Worm (Caenorhabditis elegans) whole organism, early embryonic: ENCODE measurements around the gene bcl-7.

Experiments used
- B0310.2 ChIP-seq: sonication (generic microtip); optimal IDR thresholded peaks from 2 replicates; lab custom pipeline; 2016; ENCODE audit warnings: mild to moderate bottlenecking, missing genetic modification characterization, missing compliant biosample characterization
- F13C5.2 ChIP-seq: sonication (generic microtip); optimal IDR thresholded peaks from 2 replicates; lab custom pipeline; 2017; ENCODE audit warnings: mild to moderate bottlenecking, missing genetic modification characterization, inconsistent platforms, missing compliant biosample characterization
- aly-1 ChIP-seq: sonication (generic microtip); optimal IDR thresholded peaks from 2 replicates; lab custom pipeline; 2016; ENCODE audit warnings: missing genetic modification characterization, missing compliant biosample characterization
- ama-1 ChIP-seq: fragments of 150-350 bp; optimal IDR thresholded peaks from 2 replicates; lab custom pipeline; 2014
- ceh-13 ChIP-seq: fragments of 200-800 bp; sonication (Bioruptor generic); optimal IDR thresholded peaks from 2 replicates; lab custom pipeline; 2018; ENCODE audit warnings: mild to moderate bottlenecking, missing genetic modification characterization, missing compliant biosample characterization
- ceh-36 ChIP-seq: sonication (generic microtip); optimal IDR thresholded peaks from 2 replicates; lab custom pipeline; 2016; ENCODE audit warnings: missing genetic modification characterization, inconsistent platforms, missing compliant biosample characterization
- ets-7 ChIP-seq: sonication (generic microtip); optimal IDR thresholded peaks from 2 replicates; lab custom pipeline; 2016; ENCODE audit warnings: missing genotype, missing genetic modification characterization, missing compliant biosample characterization
- flt-1 ChIP-seq: fragments of 200-800 bp; sonication (Bioruptor generic); IDR thresholded peaks from 2 replicates; pipeline ENCODE4 v1.3.6; 2022; ENCODE audit warnings: missing genetic modification characterization, missing compliant biosample characterization
- hmbx-1 ChIP-seq: sonication (generic microtip); optimal IDR thresholded peaks from 2 replicates; lab custom pipeline; 2016; ENCODE audit warnings: mild to moderate bottlenecking, missing genetic modification characterization, missing compliant biosample characterization
- hmg-4 ChIP-seq: fragments of 200-800 bp; sonication (Bioruptor generic); optimal IDR thresholded peaks from 2 replicates; lab custom pipeline; 2018; ENCODE audit warnings: mild to moderate bottlenecking, missing genetic modification characterization, missing compliant biosample characterization
- hnd-1 ChIP-seq: sonication (generic microtip); optimal IDR thresholded peaks from 2 replicates; lab custom pipeline; 2016; ENCODE audit warnings: missing genetic modification characterization, missing compliant biosample characterization
- pes-1 ChIP-seq: fragments of 200-800 bp; sonication (Bioruptor generic); IDR thresholded peaks from 2 replicates; pipeline ENCODE4 v1.3.6; 2022; ENCODE audit warnings: missing genetic modification reagents, missing genetic modification characterization, missing compliant biosample characterization
- scrt-1 ChIP-seq: fragments of 200-800 bp; sonication (Bioruptor generic); IDR thresholded peaks from 2 replicates; pipeline ENCODE4 v1.3.6; 2022; ENCODE audit warnings: missing genetic modification characterization, missing compliant biosample characterization
- sea-1 ChIP-seq: fragments of 200-800 bp; sonication (Bioruptor generic); conservative IDR thresholded peaks from 2 replicates; pipeline ENCODE4 v1.3.6; 2022; ENCODE audit warnings: missing genetic modification characterization, missing compliant biosample characterization
- tbx-11 ChIP-seq: fragments of 200-800 bp; sonication (Bioruptor generic); IDR thresholded peaks from 2 replicates; pipeline ENCODE4 v1.3.6; 2022; ENCODE audit warnings: missing genetic modification characterization, missing compliant biosample characterization
- tbx-37 ChIP-seq: fragments of 200-800 bp; sonication (Bioruptor generic); conservative IDR thresholded peaks from 2 replicates; pipeline ENCODE4 v1.3.6; 2022; ENCODE audit warnings: missing genetic modification reagents, missing genetic modification characterization, missing compliant biosample characterization
- tra-4 ChIP-seq: sonication (generic microtip); optimal IDR thresholded peaks from 2 replicates; lab custom pipeline; 2017; ENCODE audit warnings: missing genetic modification characterization, missing compliant biosample characterization

The bcl-7 gene

DNA sequence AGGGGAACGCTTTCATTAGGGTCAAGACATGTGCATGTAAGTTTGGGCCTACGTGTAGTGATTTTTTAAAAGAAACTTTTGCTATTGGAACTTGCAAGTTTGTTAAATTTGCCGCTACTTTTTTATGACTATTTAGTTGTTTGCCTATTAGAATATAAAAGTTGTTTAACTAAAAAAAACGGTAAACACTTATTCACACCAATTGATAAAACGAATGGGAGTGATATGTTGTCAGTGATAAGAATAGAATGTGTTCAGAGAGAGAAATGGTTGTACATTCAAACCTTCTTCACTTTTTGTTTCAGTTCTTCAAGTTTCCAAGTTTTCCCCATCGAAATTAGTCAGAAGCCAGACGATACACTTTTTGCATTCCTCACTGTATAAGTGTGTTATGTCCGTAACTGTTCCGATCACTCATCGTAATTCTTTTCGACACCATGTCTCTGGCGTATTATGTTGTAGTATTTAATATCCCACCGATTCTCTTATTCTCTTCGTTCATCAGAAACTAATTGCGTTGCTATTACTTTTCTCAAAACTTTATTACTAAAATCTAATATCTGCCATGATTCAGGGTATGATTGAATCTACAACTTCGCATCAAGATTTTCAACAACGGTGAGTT, 40.1 kb downstream of the bcl-7 start, which contains the start of gene dct-6:
dct-6 (plus strand) TSS at position 575 of the 625 bp plus-strand sequence.
- TF ChIP-seq F13C5.2 (tag; lab: Kevin White, UChicago) = no peak
- TF ChIP-seq tra-4 (tag; lab: Kevin White, UChicago) = no peak
- no peak for TF ChIP-seq flt-1
- TF ChIP-seq sea-1 (GFP tag; lab: Robert Waterston, UW) = no peak
- TF ChIP-seq ets-7 = no peak
- no peak for TF ChIP-seq hmg-4 (GFP tag; lab: Kevin White, UChicago)
- no peak for TF ChIP-seq aly-1 (tag; lab: Kevin White, UChicago)
- TF ChIP-seq tbx-11 (GFP tag; lab: Robert Waterston, UW) = no peak
- TF ChIP-seq pes-1 = no peak
- TF ChIP-seq ceh-36 (tag; lab: Kevin White, UChicago) = no peak

DNA sequence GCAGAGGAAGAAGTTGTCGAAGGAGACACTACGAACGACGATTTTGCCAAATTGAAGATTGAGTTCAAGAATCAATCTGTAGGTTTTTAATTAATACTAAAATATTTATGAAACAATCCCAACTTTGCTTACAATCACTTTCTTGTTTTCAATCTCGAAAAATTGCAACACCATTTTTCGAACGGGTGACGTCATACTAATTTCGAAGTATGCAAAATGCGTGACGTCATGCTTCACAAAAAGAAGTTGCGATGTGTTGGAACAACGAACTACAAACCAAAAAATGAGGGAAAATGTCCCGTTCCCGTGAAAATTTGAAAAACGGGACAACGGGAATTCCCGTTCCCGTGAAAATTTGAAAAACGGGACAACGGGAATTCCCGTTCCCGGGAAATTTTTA, 41.8 kb downstream of the bcl-7 start:
- TF ChIP-seq scrt-1 (GFP tag; lab: Robert Waterston, UW) = no peak
- no peak for TF ChIP-seq F13C5.2 (tag; lab: Kevin White, UChicago)
- TF ChIP-seq sea-1 (GFP tag; lab: Robert Waterston, UW) = no peak
- TF ChIP-seq hmbx-1 = no peak
- no peak for TF ChIP-seq tbx-37 (GFP tag; lab: Robert Waterston, UW)

DNA sequence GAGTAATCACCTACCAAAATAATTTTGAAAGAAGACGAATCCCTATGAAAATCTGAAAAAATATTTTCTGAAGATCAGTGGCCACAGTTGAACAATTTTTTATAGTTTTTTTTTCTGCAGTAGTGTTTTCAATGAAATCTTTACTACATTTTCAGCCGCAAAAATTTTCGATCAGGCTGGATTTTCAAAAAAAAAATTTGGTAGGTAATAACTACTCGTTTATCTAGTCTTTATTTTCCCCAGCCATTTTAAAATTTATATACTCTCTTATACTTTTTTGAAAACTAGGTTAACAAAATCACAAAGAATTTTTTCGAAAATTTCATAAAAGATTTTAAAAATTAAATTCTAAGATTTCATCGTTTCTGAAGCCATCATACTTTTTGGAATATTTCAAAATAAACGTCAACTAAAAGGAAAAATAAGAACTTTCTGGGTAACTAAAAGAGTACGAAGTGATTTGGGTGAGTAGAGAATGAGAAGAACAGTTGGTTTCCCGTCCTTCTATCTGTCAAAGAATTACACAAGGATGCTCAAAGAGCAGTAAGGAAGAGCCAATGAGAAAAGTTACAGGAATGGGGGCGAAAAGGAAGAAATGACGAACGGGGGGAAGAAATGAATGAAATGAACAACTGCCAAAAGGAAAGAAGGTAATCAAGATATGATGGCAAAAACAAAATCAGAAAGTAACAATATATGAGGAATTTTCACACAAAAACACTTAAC, 49.3 kb downstream of the bcl-7 start, which contains the start of gene mlp-1:
mlp-1 (minus strand) TSS at position 51 of the 726 bp plus-strand sequence.
- no peak for TF ChIP-seq hnd-1
- no peak for TF ChIP-seq ceh-13 (GFP tag; lab: Kevin White, UChicago)
- no peak for TF ChIP-seq hmbx-1
- TF ChIP-seq aly-1 (tag; lab: Kevin White, UChicago) = no peak
- TF ChIP-seq F13C5.2 (tag; lab: Kevin White, UChicago) = no peak
- TF ChIP-seq B0310.2 (tag; lab: Kevin White, UChicago) = no peak
- no peak for TF ChIP-seq ets-7
- no peak for TF ChIP-seq hmg-4 (GFP tag; lab: Kevin White, UChicago)
- TF ChIP-seq tra-4 (tag; lab: Kevin White, UChicago) = no peak
- no peak for TF ChIP-seq pes-1
- TF ChIP-seq flt-1 = no peak
- TF ChIP-seq ama-1 (lab: Kevin White, UChicago) = no peak
- no peak for TF ChIP-seq sea-1 (GFP tag; lab: Robert Waterston, UW)
- TF ChIP-seq tbx-37 (GFP tag; lab: Robert Waterston, UW) = no peak

DNA sequence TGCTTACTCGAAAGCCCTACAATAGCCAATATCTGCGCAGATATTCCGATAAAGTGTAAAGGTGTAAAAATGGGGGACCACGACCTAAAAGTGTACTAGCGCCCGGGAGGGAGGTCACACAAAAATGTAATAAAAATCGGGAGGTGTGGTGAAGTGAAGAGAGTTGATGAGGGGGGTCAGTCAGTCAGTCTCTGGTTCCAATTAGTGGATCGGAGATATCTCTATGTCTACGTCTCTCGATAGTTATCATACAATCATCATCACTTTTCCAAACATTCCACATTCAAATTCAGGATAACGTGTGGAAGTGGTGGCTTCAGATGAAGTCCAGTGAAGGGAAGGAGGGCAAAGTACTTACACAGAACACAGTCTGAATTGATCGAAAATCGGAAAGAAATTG, 50.1 kb downstream of the bcl-7 start:
- TF ChIP-seq tra-4 (tag; lab: Kevin White, UChicago) (no peak), tbx-11 (GFP tag; lab: Robert Waterston, UW) (no peak), ceh-13 (GFP tag; lab: Kevin White, UChicago) (no peak), tbx-37 (GFP tag; lab: Robert Waterston, UW) (no peak), hnd-1 (no peak), flt-1 (no peak), aly-1 (tag; lab: Kevin White, UChicago) (no peak), F13C5.2 (tag; lab: Kevin White, UChicago) (no peak), pes-1 (no peak), ama-1 (lab: Kevin White, UChicago) (no peak)
